Fruit fly (Drosophila melanogaster): Measurements from ENCODE around the gene CG8564.

The CG8564 gene

DNA sequence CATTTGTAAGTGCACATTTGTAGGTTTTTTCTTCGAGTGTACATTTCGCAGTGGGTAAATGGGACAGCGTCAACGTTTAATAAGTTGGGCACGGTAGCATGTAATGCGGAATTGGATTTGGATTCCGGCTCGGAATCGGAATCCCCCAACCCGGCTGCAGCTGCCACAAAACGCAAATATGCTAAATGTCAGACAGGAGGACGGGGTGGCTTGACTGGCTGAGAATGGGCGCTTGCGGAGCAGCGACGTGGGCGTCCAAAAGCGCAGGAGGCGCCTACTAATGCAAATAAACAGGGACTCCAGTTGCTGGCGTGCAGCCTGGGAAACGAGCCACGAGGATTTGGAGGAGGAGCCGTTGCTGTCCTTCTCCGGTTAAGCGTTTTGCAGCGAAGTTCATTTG, at the start of gene CG8564:
Gene CG8564 (minus strand): TSS at position 101 of the 400 bp plus-strand sequence.
- no peak for TF ChIP-seq pan (optimal IDR thresholded peaks at IDR 0.05)
- no peak for TF ChIP-seq Dll (optimal IDR thresholded peaks at IDR 0.05)
- TF ChIP-seq EcR (GFP tag; optimal IDR thresholded peaks at IDR 0.05), result no peak
- no peak for TF ChIP-seq psq (optimal IDR thresholded peaks at IDR 0.05)
- TF ChIP-seq usp (GFP tag; optimal IDR thresholded peaks at IDR 0.05), result no peak
- TF ChIP-seq CG8478 (optimal IDR thresholded peaks at IDR 0.05), result no peak

DNA sequence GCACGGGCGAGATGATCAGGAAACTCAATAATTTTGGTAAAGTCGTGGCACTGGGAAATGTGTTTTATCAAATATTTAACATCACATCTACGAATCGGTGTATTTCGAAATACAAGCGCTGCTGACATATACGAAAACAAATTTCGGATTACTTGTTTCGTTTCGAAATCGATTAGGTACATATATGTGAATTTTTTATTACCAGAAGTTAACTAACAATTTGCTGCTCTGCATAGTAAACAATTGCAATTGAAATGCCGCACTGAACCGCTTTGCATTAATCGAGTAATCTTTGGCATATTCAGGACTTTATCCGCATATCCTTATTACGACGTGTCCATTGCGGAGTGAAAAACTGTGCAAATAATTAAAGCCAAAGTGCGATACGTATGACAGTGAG, 49.7 kb upstream of the CG8564 start, which contains the start of gene CG14835:
Gene CG14835 (minus strand): TSS at position 101 of the 400 bp plus-strand sequence.
- no peak for TF ChIP-seq pan (optimal IDR thresholded peaks at IDR 0.05)
- no peak for TF ChIP-seq usp (GFP tag; optimal IDR thresholded peaks at IDR 0.05)
- no peak for TF ChIP-seq Dll (optimal IDR thresholded peaks at IDR 0.05)
- no peak for TF ChIP-seq EcR (GFP tag; optimal IDR thresholded peaks at IDR 0.05)
- TF ChIP-seq psq (optimal IDR thresholded peaks at IDR 0.05), result no peak
- TF ChIP-seq CG8478 (optimal IDR thresholded peaks at IDR 0.05), result no peak

dm6 chr3L:7434715-7435653, 47.3 kb upstream of the CG8564 start, which contains the start of gene Rac2:
TSS of gene Rac2 (minus strand) at chr3L:7435190.
- TF ChIP-seq pan (optimal IDR thresholded peaks at IDR 0.05) (no peak), Dll (optimal IDR thresholded peaks at IDR 0.05) (peak; percentile 96), CG8478 (optimal IDR thresholded peaks at IDR 0.05) (peak; percentile 66)

DNA sequence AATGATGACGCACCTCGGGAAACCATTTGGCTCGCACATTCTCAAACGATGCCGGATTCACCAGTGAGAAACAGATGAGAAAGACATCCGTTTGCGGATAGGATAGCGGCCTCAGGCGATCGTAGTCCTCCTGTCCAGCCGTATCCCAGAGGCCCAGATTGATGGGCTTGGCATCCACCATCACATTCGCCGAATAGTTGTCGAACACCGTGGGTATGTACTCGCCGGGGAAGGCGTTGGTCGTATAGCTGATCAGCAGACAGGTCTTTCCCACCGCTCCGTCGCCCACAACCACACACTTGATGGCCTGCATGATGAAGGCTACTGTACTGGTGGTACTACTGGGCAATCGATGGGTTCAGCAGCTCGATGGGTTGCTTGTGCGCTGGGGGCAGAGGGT, 46.5 kb upstream of the CG8564 start:
- TF ChIP-seq CG8478 (optimal IDR thresholded peaks at IDR 0.05), result no peak
- no peak for TF ChIP-seq pan (optimal IDR thresholded peaks at IDR 0.05)
- no peak for TF ChIP-seq Dll (optimal IDR thresholded peaks at IDR 0.05)
- no peak for TF ChIP-seq psq (optimal IDR thresholded peaks at IDR 0.05)
- no peak for TF ChIP-seq EcR (GFP tag; optimal IDR thresholded peaks at IDR 0.05)
- no peak for TF ChIP-seq usp (GFP tag; optimal IDR thresholded peaks at IDR 0.05)

dm6 chr3L:7433325-7433827, 45.7 kb upstream of the CG8564 start:
- no peak for TF ChIP-seq EcR (GFP tag; optimal IDR thresholded peaks at IDR 0.05)
- TF ChIP-seq CG8478 (optimal IDR thresholded peaks at IDR 0.05), result no peak
- TF ChIP-seq usp (GFP tag; optimal IDR thresholded peaks at IDR 0.05), result no peak
- no peak for TF ChIP-seq psq (optimal IDR thresholded peaks at IDR 0.05)
- no peak for TF ChIP-seq Dll (optimal IDR thresholded peaks at IDR 0.05)
- no peak for TF ChIP-seq pan (optimal IDR thresholded peaks at IDR 0.05)

DNA sequence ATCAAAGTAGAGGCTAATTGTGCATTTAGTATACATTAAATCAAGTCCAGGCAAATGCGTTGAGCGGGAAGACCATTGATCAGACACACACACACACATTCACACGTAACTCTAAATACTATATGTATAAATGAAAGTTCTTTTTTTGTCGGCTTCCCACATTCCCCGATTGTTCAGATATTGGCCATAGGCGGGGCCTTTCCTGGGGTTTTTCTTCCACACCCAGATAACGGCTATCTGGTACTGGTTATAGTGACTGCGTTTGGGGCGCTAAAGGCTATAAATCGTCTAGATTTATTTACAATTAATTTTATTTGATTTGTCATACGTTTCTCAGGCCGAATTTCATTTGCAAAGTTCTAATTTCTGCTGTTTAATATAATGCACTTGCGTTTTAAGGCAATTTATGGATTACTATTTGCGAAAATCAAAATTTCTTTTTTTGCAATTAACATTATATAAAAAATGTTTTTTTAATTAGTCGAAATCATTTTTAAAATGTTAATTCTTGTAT, 45.2 kb upstream of the CG8564 start:
- TF ChIP-seq pan (optimal IDR thresholded peaks at IDR 0.05), result no peak
- TF ChIP-seq CG8478 (optimal IDR thresholded peaks at IDR 0.05), result no peak
- no peak for TF ChIP-seq EcR (GFP tag; optimal IDR thresholded peaks at IDR 0.05)
- TF ChIP-seq usp (GFP tag; optimal IDR thresholded peaks at IDR 0.05), result no peak
- no peak for TF ChIP-seq Dll (optimal IDR thresholded peaks at IDR 0.05)
- TF ChIP-seq psq (optimal IDR thresholded peaks at IDR 0.05), result no peak

- TF ChIP-seq Dll (optimal IDR thresholded peaks at IDR 0.05) (no peak), pan (optimal IDR thresholded peaks at IDR 0.05) (no peak), CG8478 (optimal IDR thresholded peaks at IDR 0.05) (no peak), EcR (GFP tag; optimal IDR thresholded peaks at IDR 0.05) (no peak), psq (optimal IDR thresholded peaks at IDR 0.05) (no peak), usp (GFP tag; optimal IDR thresholded peaks at IDR 0.05) (no peak)
Measured at dm6 chr3L:7432265-7432664, 44.6 kb upstream of the CG8564 start.

DNA sequence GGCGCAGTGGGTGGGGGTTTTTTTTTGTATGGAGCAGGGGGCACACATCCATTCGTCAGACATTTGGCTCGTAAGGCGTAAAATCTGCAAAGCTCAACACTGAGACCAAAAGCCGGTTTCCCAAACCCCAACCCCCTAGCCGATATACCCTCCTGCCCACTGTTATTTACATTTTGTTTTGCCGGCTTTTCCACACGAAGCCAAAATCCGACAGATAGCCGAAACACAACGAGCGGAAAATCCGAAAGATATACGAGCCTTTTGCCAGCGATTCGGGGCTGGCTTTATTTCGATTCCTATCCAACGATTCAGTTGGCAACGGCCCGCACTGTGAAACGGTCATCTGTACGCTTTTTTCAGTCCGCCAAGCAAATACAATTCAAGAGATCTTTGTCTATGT, 35.8 kb upstream of the CG8564 start, which contains the start of gene CG42458:
Gene CG42458 (plus strand): TSS at position 311 of the 400 bp plus-strand sequence.
- TF ChIP-seq pan (optimal IDR thresholded peaks at IDR 0.05), result no peak
- TF ChIP-seq CG8478 (optimal IDR thresholded peaks at IDR 0.05), result no peak
- TF ChIP-seq psq (optimal IDR thresholded peaks at IDR 0.05), result no peak
- TF ChIP-seq EcR (GFP tag; optimal IDR thresholded peaks at IDR 0.05), result no peak
- TF ChIP-seq usp (GFP tag; optimal IDR thresholded peaks at IDR 0.05), result no peak
- no peak for TF ChIP-seq Dll (optimal IDR thresholded peaks at IDR 0.05)

DNA sequence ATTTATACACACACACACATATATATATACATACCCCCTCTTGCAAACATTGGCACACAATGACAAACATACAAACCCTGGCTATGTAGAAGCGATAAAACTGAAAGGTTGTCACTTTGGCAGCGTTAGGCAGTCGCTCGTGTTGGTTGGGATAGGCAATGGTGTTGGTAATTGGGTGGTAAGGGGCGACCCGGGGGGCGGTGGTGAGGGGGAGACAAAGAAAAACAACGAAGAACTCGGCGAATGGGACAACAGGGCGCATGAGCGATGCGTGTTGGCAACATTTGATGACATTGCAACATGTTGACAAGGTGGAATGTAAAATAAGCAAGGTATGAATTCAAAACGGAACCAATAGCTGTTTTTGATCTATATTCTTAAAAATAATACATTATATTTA, 34.9 kb upstream of the CG8564 start:
- TF ChIP-seq psq (optimal IDR thresholded peaks at IDR 0.05), result no peak
- TF ChIP-seq Dll (optimal IDR thresholded peaks at IDR 0.05), result no peak
- TF ChIP-seq EcR (GFP tag; optimal IDR thresholded peaks at IDR 0.05), result no peak
- TF ChIP-seq usp (GFP tag; optimal IDR thresholded peaks at IDR 0.05), result no peak
- no peak for TF ChIP-seq pan (optimal IDR thresholded peaks at IDR 0.05)
- TF ChIP-seq CG8478 (optimal IDR thresholded peaks at IDR 0.05), result no peak

DNA sequence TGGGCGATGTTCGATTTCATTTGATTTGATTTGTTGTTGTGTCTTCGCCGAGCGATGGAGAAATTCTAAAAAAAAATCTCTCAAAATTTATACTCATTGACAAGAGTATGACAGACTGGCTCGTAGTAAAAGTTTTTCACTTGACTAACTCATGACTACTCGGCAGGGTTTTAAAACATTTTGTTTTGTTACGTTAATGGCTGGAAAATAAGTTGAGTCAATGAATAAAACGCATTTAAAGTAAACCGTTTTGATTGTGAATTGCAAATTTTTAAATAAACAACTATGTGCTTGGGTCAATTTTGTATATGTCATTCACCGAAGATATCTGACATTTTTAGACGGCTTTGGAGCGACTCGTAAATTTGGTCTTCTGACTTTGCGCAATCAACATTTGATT, 16.4 kb upstream of the CG8564 start, which contains the start of gene CG8560:
Gene CG8560 (minus strand): TSS at position 101 of the 400 bp plus-strand sequence.
- no peak for TF ChIP-seq EcR (GFP tag; optimal IDR thresholded peaks at IDR 0.05)
- no peak for TF ChIP-seq CG8478 (optimal IDR thresholded peaks at IDR 0.05)
- TF ChIP-seq psq (optimal IDR thresholded peaks at IDR 0.05), result no peak
- no peak for TF ChIP-seq pan (optimal IDR thresholded peaks at IDR 0.05)
- TF ChIP-seq usp (GFP tag; optimal IDR thresholded peaks at IDR 0.05), result no peak
- no peak for TF ChIP-seq Dll (optimal IDR thresholded peaks at IDR 0.05)

dm6 chr3L:7401972-7402371, 14.3 kb upstream of the CG8564 start:
- TF ChIP-seq psq (optimal IDR thresholded peaks at IDR 0.05) (no peak), pan (optimal IDR thresholded peaks at IDR 0.05) (no peak), CG8478 (optimal IDR thresholded peaks at IDR 0.05) (no peak), Dll (optimal IDR thresholded peaks at IDR 0.05) (no peak), usp (GFP tag; optimal IDR thresholded peaks at IDR 0.05) (no peak), EcR (GFP tag; optimal IDR thresholded peaks at IDR 0.05) (no peak)

- TF ChIP-seq CG8478 (optimal IDR thresholded peaks at IDR 0.05) (no peak), EcR (GFP tag; optimal IDR thresholded peaks at IDR 0.05) (no peak), pan (optimal IDR thresholded peaks at IDR 0.05) (no peak), psq (optimal IDR thresholded peaks at IDR 0.05) (no peak), usp (GFP tag; optimal IDR thresholded peaks at IDR 0.05) (no peak), Dll (optimal IDR thresholded peaks at IDR 0.05) (no peak)
Measured at dm6 chr3L:7399770-7400169, 12.1 kb upstream of the CG8564 start, which contains the start of gene CG18417. TSS of gene CG18417 (plus strand) at chr3L:7400070.
